Fruit fly (Drosophila melanogaster) whole organism, embryonic: ENCODE measurements around the gene Ser12.

Experiments used
- Adf1 ChIP-seq: fragments of 200-800 bp; sonication (Bioruptor generic); IDR thresholded peaks from 2 replicates; pipeline ENCODE4 v1.3.6; 2022; ENCODE audit warnings: missing biosample characterization, missing genetic modification characterization
- Atf3 ChIP-seq: fragments of 200-800 bp; sonication (Bioruptor generic); optimal IDR thresholded peaks from 3 replicates; lab custom pipeline; 2016; ENCODE audit warnings: missing biosample characterization, missing genetic modification characterization
- BEAF-32 ChIP-seq: fragments of 200-800 bp; sonication (Bioruptor generic); optimal IDR thresholded peaks from 3 replicates; lab custom pipeline; 2017; ENCODE audit warnings: missing biosample characterization, missing genetic modification characterization, mild to moderate bottlenecking, moderate library complexity, missing genetic modification reagents
- Blimp-1 ChIP-seq: fragments of 200-800 bp; sonication (Bioruptor generic); optimal IDR thresholded peaks from 3 replicates; lab custom pipeline; 2018; ENCODE audit warnings: missing biosample characterization, missing genetic modification characterization, mild to moderate bottlenecking, moderate library complexity, missing genetic modification reagents
- CG11093 ChIP-seq: fragments of 200-800 bp; sonication (Bioruptor generic); IDR thresholded peaks from 3 replicates; pipeline ENCODE4 v1.3.6; 2022; ENCODE audit warnings: missing biosample characterization, missing genetic modification characterization
- CG11398 ChIP-seq: fragments of 200-800 bp; sonication (Bioruptor generic); optimal IDR thresholded peaks from 2 replicates; lab custom pipeline; 2016; ENCODE audit warnings: missing biosample characterization, missing genetic modification characterization
- CG12659 ChIP-seq: fragments of 200-800 bp; sonication (Bioruptor generic); optimal IDR thresholded peaks from 3 replicates; lab custom pipeline; 2017; ENCODE audit warnings: mild to moderate bottlenecking, missing biosample characterization, missing genetic modification reagents, missing genetic modification characterization
- CG13296 ChIP-seq: fragments of 200-800 bp; sonication (Bioruptor generic); optimal IDR thresholded peaks from 3 replicates; lab custom pipeline; 2018; ENCODE audit warnings: missing biosample characterization, mild to moderate bottlenecking, missing genetic modification characterization
- CG13424 ChIP-seq: fragments of 200-800 bp; sonication (Bioruptor generic); optimal IDR thresholded peaks from 2 replicates; lab custom pipeline; 2019; ENCODE audit warnings: missing biosample characterization, mild to moderate bottlenecking, missing genetic modification characterization, moderate library complexity
- CG18262 ChIP-seq: fragments of 200-800 bp; optimal IDR thresholded peaks from 3 replicates; lab custom pipeline; 2019; ENCODE audit warnings: missing biosample characterization, mild to moderate bottlenecking, missing genetic modification characterization, moderate library complexity
- CG18599 ChIP-seq: fragments of 200-800 bp; sonication (Bioruptor generic); optimal IDR thresholded peaks from 3 replicates; lab custom pipeline; 2017; ENCODE audit warnings: missing biosample characterization, missing genetic modification characterization, mild to moderate bottlenecking, moderate library complexity, missing genetic modification reagents
- CG2129 ChIP-seq: fragments of 200-800 bp; sonication (Bioruptor generic); IDR thresholded peaks from 2 replicates; pipeline ENCODE4 v1.3.6; 2022; ENCODE audit warnings: missing biosample characterization, missing genetic modification characterization; ENCODE audit not compliant: partially characterized antibody
- CG31365 ChIP-seq: fragments of 200-800 bp; sonication (Bioruptor generic); optimal IDR thresholded peaks from 2 replicates; lab custom pipeline; 2018; ENCODE audit warnings: missing biosample characterization, mild to moderate bottlenecking, missing genetic modification characterization
- CG3407 ChIP-seq: fragments of 200-800 bp; sonication (Bioruptor generic); optimal IDR thresholded peaks from 2 replicates; lab custom pipeline; 2018; ENCODE audit warnings: missing biosample characterization, mild to moderate bottlenecking, missing genetic modification characterization
- CG4328 ChIP-seq: fragments of 200-800 bp; sonication (Bioruptor generic); optimal IDR thresholded peaks from 3 replicates; lab custom pipeline; 2017; ENCODE audit warnings: missing biosample characterization, missing genetic modification reagents, missing genetic modification characterization
- CG4730 ChIP-seq: fragments of 200-800 bp; sonication (Bioruptor generic); IDR thresholded peaks from 2 replicates; pipeline ENCODE4 v1.3.6; 2022; ENCODE audit warnings: missing biosample characterization, missing genetic modification characterization
- CG4854 ChIP-seq: fragments of 200-800 bp; sonication (Bioruptor generic); optimal IDR thresholded peaks from 2 replicates; lab custom pipeline; 2016; ENCODE audit warnings: missing biosample characterization, missing genetic modification characterization, inconsistent platforms
- CG6683 ChIP-seq: fragments of 200-800 bp; sonication (Bioruptor generic); optimal IDR thresholded peaks from 2 replicates; lab custom pipeline; 2017; ENCODE audit warnings: missing biosample characterization, mild to moderate bottlenecking, missing genetic modification characterization, missing genetic modification reagents
- CG6689 ChIP-seq: fragments of 200-800 bp; sonication (Bioruptor generic); IDR thresholded peaks from 2 replicates; pipeline ENCODE4 v1.3.6; 2022; ENCODE audit warnings: missing biosample characterization, missing genetic modification characterization
- CG8089 ChIP-seq: fragments of 200-800 bp; sonication (Bioruptor generic); optimal IDR thresholded peaks from 3 replicates; lab custom pipeline; 2016; ENCODE audit warnings: missing biosample characterization, missing genetic modification characterization
- CG9797 ChIP-seq: fragments of 200-800 bp; sonication (Bioruptor generic); optimal IDR thresholded peaks from 3 replicates; lab custom pipeline; 2018; ENCODE audit warnings: missing biosample characterization, mild to moderate bottlenecking, missing genetic modification characterization
- CG9932 ChIP-seq: fragments of 200-800 bp; sonication (Bioruptor generic); IDR thresholded peaks from 2 replicates; pipeline ENCODE4 v1.3.6; 2022; ENCODE audit warnings: missing biosample characterization, missing genetic modification characterization
- CHES-1-like ChIP-seq: fragments of 200-800 bp; sonication (Bioruptor generic); optimal IDR thresholded peaks from 2 replicates; lab custom pipeline; 2016; ENCODE audit warnings: missing biosample characterization, missing genetic modification characterization
- CTCF ChIP-seq: fragments of 200-800 bp; sonication (Bioruptor generic); optimal IDR thresholded peaks from 2 replicates; lab custom pipeline; 2017; ENCODE audit warnings: missing biosample characterization, mild to moderate bottlenecking, missing genetic modification characterization, moderate library complexity
- Dll ChIP-seq: fragments of 200-800 bp; sonication (Bioruptor generic); IDR thresholded peaks from 4 replicates; pipeline ENCODE4 v1.3.6; 2022; ENCODE audit warnings: missing biosample characterization, missing genetic modification characterization; ENCODE audit not compliant: partially characterized antibody
- Gug ChIP-seq: fragments of 200-800 bp; sonication (Bioruptor generic); IDR thresholded peaks from 4 replicates; pipeline ENCODE4 v1.3.6; 2022; ENCODE audit warnings: missing biosample characterization, missing genetic modification characterization
- Hmx ChIP-seq: fragments of 200-800 bp; sonication (Bioruptor generic); optimal IDR thresholded peaks from 2 replicates; lab custom pipeline; 2016; ENCODE audit warnings: missing biosample characterization, missing genetic modification characterization
- Lhr ChIP-seq: fragments of 200-800 bp; sonication (Bioruptor generic); optimal IDR thresholded peaks from 3 replicates; lab custom pipeline; 2017; ENCODE audit warnings: mild to moderate bottlenecking, missing biosample characterization, missing genetic modification reagents, missing genetic modification characterization
- MTF-1 ChIP-seq: fragments of 200-800 bp; sonication (Bioruptor generic); optimal IDR thresholded peaks from 2 replicates; lab custom pipeline; 2018; ENCODE audit warnings: missing biosample characterization, mild to moderate bottlenecking, missing genetic modification characterization, borderline replicate concordance
- Nf-YB ChIP-seq: fragments of 200-800 bp; sonication (Bioruptor generic); optimal IDR thresholded peaks from 3 replicates; lab custom pipeline; 2019; ENCODE audit warnings: missing biosample characterization, mild to moderate bottlenecking, missing genetic modification characterization, moderate library complexity
- Oaz ChIP-seq: fragments of 200-800 bp; sonication (Bioruptor generic); IDR thresholded peaks from 2 replicates; pipeline ENCODE4 v1.3.6; 2022; ENCODE audit warnings: missing biosample characterization, missing genetic modification characterization
- Rx ChIP-seq: fragments of 200-800 bp; sonication (Bioruptor generic); IDR thresholded peaks from 2 replicates; pipeline ENCODE4 v1.3.6; 2022; ENCODE audit warnings: missing biosample characterization, missing genetic modification characterization
- Sox100B ChIP-seq: fragments of 200-800 bp; sonication (Bioruptor generic); optimal IDR thresholded peaks from 3 replicates; lab custom pipeline; 2018; ENCODE audit warnings: missing biosample characterization, mild to moderate bottlenecking, missing genetic modification characterization
- ara ChIP-seq: fragments of 200-800 bp; sonication (Bioruptor generic); IDR thresholded peaks from 2 replicates; pipeline ENCODE4 v1.3.6; 2022; ENCODE audit warnings: missing biosample characterization, missing genetic modification characterization
- bab2 ChIP-seq: fragments of 200-800 bp; sonication (Bioruptor generic); optimal IDR thresholded peaks from 2 replicates; lab custom pipeline; 2016; ENCODE audit warnings: missing biosample characterization, missing genetic modification characterization
- bigmax ChIP-seq: fragments of 200-800 bp; sonication (Bioruptor generic); optimal IDR thresholded peaks from 2 replicates; lab custom pipeline; 2018; ENCODE audit warnings: missing biosample characterization, mild to moderate bottlenecking, missing genetic modification characterization
- cato ChIP-seq: fragments of 200-800 bp; sonication (Bioruptor generic); optimal IDR thresholded peaks from 2 replicates; lab custom pipeline; 2016; ENCODE audit warnings: missing biosample characterization, missing genetic modification characterization, borderline replicate concordance
- fu2 ChIP-seq: fragments of 200-800 bp; sonication (Bioruptor generic); optimal IDR thresholded peaks from 2 replicates; lab custom pipeline; 2016; ENCODE audit warnings: missing biosample characterization, missing genetic modification characterization
- gfzf ChIP-seq: fragments of 200-800 bp; sonication (Bioruptor generic); optimal IDR thresholded peaks from 2 replicates; lab custom pipeline; 2016; ENCODE audit warnings: missing biosample characterization, mild to moderate bottlenecking, missing genetic modification characterization, moderate library complexity
- hkb ChIP-seq, 2 experiments: fragments of 200-800 bp in 1 of 2; fragments of >200 bp in 1 of 2; sonication (Bioruptor generic) in 1 of 2; IDR thresholded peaks in 1 of 2; optimal IDR thresholded peaks in 1 of 2; 2 replicates each; pipeline versions ENCODE4 v1.3.6 to Lab custom; 2017 to 2022; ENCODE audit warnings: missing biosample characterization in 1 of 2, missing genetic modification characterization in 1 of 2
- hth ChIP-seq: fragments of >200 bp; optimal IDR thresholded peaks from 2 replicates; lab custom pipeline; 2017; ENCODE audit warnings: inconsistent platforms
- ken ChIP-seq: fragments of 200-800 bp; sonication (Bioruptor generic); IDR thresholded peaks from 3 replicates; pipeline ENCODE4 v1.3.6; 2022; ENCODE audit warnings: missing biosample characterization, missing genetic modification characterization
- lmd ChIP-seq: fragments of 200-800 bp; sonication (Bioruptor generic); IDR thresholded peaks from 2 replicates; pipeline ENCODE4 v1.3.6; 2022; ENCODE audit warnings: missing biosample characterization, missing genetic modification characterization
- nau ChIP-seq: fragments of 200-800 bp; sonication (Bioruptor generic); optimal IDR thresholded peaks from 3 replicates; lab custom pipeline; 2017; ENCODE audit warnings: missing biosample characterization, mild to moderate bottlenecking, missing genetic modification characterization, missing genetic modification reagents
- pfk ChIP-seq: fragments of 200-800 bp; sonication (Bioruptor generic); optimal IDR thresholded peaks from 2 replicates; lab custom pipeline; 2018; ENCODE audit warnings: missing biosample characterization, mild to moderate bottlenecking, missing genetic modification characterization, moderate library complexity
- stwl ChIP-seq: fragments of 200-800 bp; sonication (Bioruptor generic); optimal IDR thresholded peaks from 3 replicates; lab custom pipeline; 2018; ENCODE audit warnings: missing biosample characterization, mild to moderate bottlenecking, missing genetic modification characterization, moderate library complexity
- tin ChIP-seq: fragments of 200-800 bp; sonication (Bioruptor generic); optimal IDR thresholded peaks from 3 replicates; lab custom pipeline; 2016; ENCODE audit warnings: missing biosample characterization, missing genetic modification characterization
- tio ChIP-seq: fragments of 200-800 bp; sonication (Bioruptor generic); optimal IDR thresholded peaks from 2 replicates; lab custom pipeline; 2017; ENCODE audit warnings: missing biosample characterization, missing genetic modification characterization, inconsistent platforms
- tup ChIP-seq: fragments of 200-800 bp; sonication (Bioruptor generic); optimal IDR thresholded peaks from 2 replicates; lab custom pipeline; 2016; ENCODE audit warnings: missing biosample characterization, mild to moderate bottlenecking, missing genetic modification characterization, moderate library complexity
- twi ChIP-seq: fragments of 200-800 bp; optimal IDR thresholded peaks from 2 replicates; lab custom pipeline; 2019; ENCODE audit warnings: missing biosample characterization, mild to moderate bottlenecking, missing genetic modification characterization, moderate library complexity
- unpg ChIP-seq: fragments of 200-800 bp; sonication (Bioruptor generic); optimal IDR thresholded peaks from 3 replicates; lab custom pipeline; 2018; ENCODE audit warnings: missing biosample characterization, mild to moderate bottlenecking, missing genetic modification characterization, moderate library complexity

Gene Ser12

dm6 chr2L:2227316-2227715 lies 23.8 kb downstream of the Ser12 start (continued):
- TF ChIP-seq ara (GFP tag; lab: Robert Waterston, UW) (peak; percentile 71), CG3407 (peak; percentile 38), CG31365 (no peak), Lhr (GFP tag; lab: Kevin White, UChicago) (no peak), CHES-1-like (GFP tag; lab: Kevin White, UChicago) (peak; percentile 17), Oaz (GFP tag; lab: Robert Waterston, UW) (peak; percentile 36; the same call in 1 of the 2 replicates), MTF-1 (GFP tag; lab: Kevin White, UChicago) (no peak), Dll (no peak), CG11398 (GFP tag; lab: Kevin White, UChicago) (peak; percentile 41), Rx (GFP tag; lab: Robert Waterston, UW) (peak; percentile 60), cato (GFP tag; lab: Kevin White, UChicago) (no peak), CG18262 (tag; lab: Kevin White, UChicago) (peak; percentile 41), hth (lab: Kevin White, UChicago) (no peak), Hmx (no peak), CG12659 (peak; percentile 24), CG13296 (GFP tag; lab: Kevin White, UChicago) (peak; percentile 41), tin (GFP tag; lab: Kevin White, UChicago) (peak; percentile 35), lmd (peak; percentile 29; the same call in 1 of the 2 replicates), CG4730 (GFP tag; lab: Robert Waterston, UW) (no peak), Atf3 (GFP tag; lab: Kevin White, UChicago) (no peak), CG6683 (no peak), CG13424 (tag; lab: Kevin White, UChicago) (peak; percentile 56), ken (GFP tag; lab: Robert Waterston, UW) (0 out of 3 replicates have a peak, but pooled peaks have one; percentile 3), CG8089 (GFP tag; lab: Kevin White, UChicago) (peak; percentile 20), BEAF-32 (no peak), CG6689 (GFP tag; lab: Robert Waterston, UW) (peak; percentile 62), CG18599 (GFP tag; lab: Kevin White, UChicago) (no peak), stwl (tag; lab: Kevin White, UChicago) (no peak), tup (GFP tag; lab: Kevin White, UChicago) (no peak), Nf-YB (no peak), CG2129 (no peak), bab2 (GFP tag; lab: Kevin White, UChicago) (no peak), nau (GFP tag; lab: Kevin White, UChicago) (no peak), CG9797 (GFP tag; lab: Kevin White, UChicago) (no peak), twi (tag; lab: Kevin White, UChicago) (no peak), CG11093 (GFP tag; lab: Robert Waterston, UW) (no peak), Adf1 (GFP tag; lab: Robert Waterston, UW) (no peak), bigmax (GFP tag; lab: Kevin White, UChicago) (no peak), Sox100B (GFP tag; lab: Kevin White, UChicago) (peak; percentile 47), CG4328 (GFP tag; lab: Kevin White, UChicago) (peak; percentile 30), pfk (GFP tag; lab: Kevin White, UChicago) (no peak), CG9932 (GFP tag; lab: Robert Waterston, UW) (no peak), gfzf (GFP tag; lab: Kevin White, UChicago) (no peak), fu2 (no peak), hkb (optimal IDR thresholded peaks at IDR 0.05; lab: Kevin White, UChicago) (no peak), hkb (GFP tag; IDR thresholded peaks at IDR 0.05; lab: Robert Waterston, UW) (peak; percentile 73), CTCF (no peak), tio (GFP tag; lab: Kevin White, UChicago) (no peak), Blimp-1 (GFP tag; lab: Kevin White, UChicago) (peak; percentile 47), unpg (GFP tag; lab: Kevin White, UChicago) (peak; percentile 57), CG4854 (GFP tag; lab: Kevin White, UChicago) (no peak), Gug (GFP tag; lab: Robert Waterston, UW) (peak; percentile 42; the same call in 2 of the 4 replicates)
